Worm (Caenorhabditis elegans): ENCODE data around the gene VM106R.1.

Gene VM106R.1

DNA sequence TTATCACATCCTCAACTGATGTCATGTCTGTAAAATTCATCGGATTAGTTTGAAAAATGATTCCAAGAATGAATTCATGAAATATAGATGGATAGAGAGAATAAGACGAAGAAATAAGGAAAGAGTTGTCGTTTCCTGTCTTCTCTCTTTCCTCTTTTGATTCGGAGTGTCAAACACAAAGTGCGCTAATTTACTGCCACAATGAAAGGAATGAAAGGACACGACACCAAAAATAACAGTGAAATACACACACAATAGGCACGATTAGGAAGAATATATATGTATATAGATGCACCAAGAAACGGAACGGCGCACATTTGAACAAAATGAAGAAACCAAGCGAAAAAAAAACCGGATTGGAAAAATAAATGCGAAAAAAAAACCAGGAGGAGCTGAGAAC lies at the start of gene VM106R.1:
Gene VM106R.1, minus strand, starts transcription at position 101 of the 400 bp plus-strand sequence.
- TF ChIP-seq blmp-1 (tag; optimal IDR thresholded peaks at IDR 0.05) = no peak
- no peak for TF ChIP-seq ceh-43 (GFP tag; optimal IDR thresholded peaks at IDR 0.05)
- TF ChIP-seq sptf-1 (tag; optimal IDR thresholded peaks at IDR 0.05) = no peak
- no peak for TF ChIP-seq ceh-83 (GFP tag; optimal IDR thresholded peaks at IDR 0.05)
- TF ChIP-seq tbx-8 (GFP tag; optimal IDR thresholded peaks at IDR 0.05) = no peak
- TF ChIP-seq cnd-1 (tag; optimal IDR thresholded peaks at IDR 0.05) = no peak
- no peak for TF ChIP-seq nhr-28 (tag; optimal IDR thresholded peaks at IDR 0.05)
- TF ChIP-seq nhr-76 (tag; optimal IDR thresholded peaks at IDR 0.05) = no peak
- no peak for TF ChIP-seq nhr-237 (tag; optimal IDR thresholded peaks at IDR 0.05)
- no peak for TF ChIP-seq unc-120 (tag; optimal IDR thresholded peaks at IDR 0.05; ENCODE audit: poor library complexity, severe bottlenecking)
- no peak for TF ChIP-seq elt-3 (tag; optimal IDR thresholded peaks at IDR 0.05)

DNA sequence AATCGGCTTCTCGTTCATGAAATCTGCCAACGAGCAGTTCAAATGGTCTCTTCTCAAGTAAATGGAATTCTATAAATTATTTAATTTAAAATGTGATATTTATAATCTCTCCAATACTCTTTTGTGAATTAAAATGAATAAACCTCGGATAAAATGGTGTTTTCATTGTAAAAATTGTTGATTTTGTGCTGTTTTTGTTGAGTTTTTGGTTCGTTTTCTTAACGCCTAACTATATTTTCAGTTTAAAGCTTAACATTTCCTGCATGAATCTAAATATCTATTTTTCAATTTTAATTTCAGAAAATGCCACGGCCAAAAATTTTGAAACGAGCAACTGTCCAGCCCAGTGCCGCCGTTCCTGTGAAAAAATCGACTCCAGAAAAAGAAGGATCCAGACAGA lies 44.6 kb upstream of the VM106R.1 start, which contains the start of gene orc-2:
Gene orc-2, plus strand, starts transcription at position 301 of the 400 bp plus-strand sequence.
- TF ChIP-seq unc-62 (GFP tag; optimal IDR thresholded peaks at IDR 0.05) = no peak

DNA sequence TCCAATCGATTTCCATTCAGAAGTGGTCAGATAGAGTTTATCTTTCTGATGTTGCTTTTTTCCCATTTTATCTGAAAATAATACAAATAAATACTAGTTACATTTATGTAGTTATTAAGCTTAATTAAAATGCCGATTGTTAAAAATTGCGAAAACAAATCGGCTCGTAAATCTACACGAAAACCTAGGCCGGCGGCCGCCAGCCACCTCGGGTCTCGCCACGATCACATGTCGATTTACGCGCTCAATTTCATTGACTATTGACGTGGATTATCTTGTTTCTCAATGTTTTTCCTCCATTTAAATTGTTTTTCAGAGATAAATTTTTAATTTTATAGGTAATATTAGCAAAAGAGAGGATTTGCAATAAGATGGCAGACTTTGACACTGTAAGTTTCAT lies 43.6 kb upstream of the VM106R.1 start, which contains the start of the genes cyn-4 and copz-1:
Gene cyn-4, minus strand, starts transcription at position 71 of the 400 bp plus-strand sequence.
Gene copz-1, plus strand, starts transcription at position 339 of the 400 bp plus-strand sequence.
- TF ChIP-seq lin-13 (tag; optimal IDR thresholded peaks at IDR 0.05) (peak; percentile 43), sptf-1 (tag; optimal IDR thresholded peaks at IDR 0.05) (peak; percentile 49), mep-1 (tag; optimal IDR thresholded peaks at IDR 0.05) (peak; percentile 61), tbx-8 (GFP tag; optimal IDR thresholded peaks at IDR 0.05) (no peak), pha-4 (tag; optimal IDR thresholded peaks at IDR 0.05) (peak; percentile 75), ceh-39 (tag; optimal IDR thresholded peaks at IDR 0.05) (peak; percentile 67), nhr-76 (tag; optimal IDR thresholded peaks at IDR 0.05) (no peak), hlh-1 (tag; optimal IDR thresholded peaks at IDR 0.05) (peak; percentile 3), elt-1 (tag; optimal IDR thresholded peaks at IDR 0.05; ENCODE audit: borderline replicate concordance, insufficient read depth) (no peak), mls-2 (tag; optimal IDR thresholded peaks at IDR 0.05) (peak; percentile 41), ztf-11 (tag; optimal IDR thresholded peaks at IDR 0.05) (no peak), nhr-237 (tag; optimal IDR thresholded peaks at IDR 0.05) (peak; percentile 28), nhr-2 (tag; optimal IDR thresholded peaks at IDR 0.05) (peak; percentile 2), ces-1 (GFP tag; optimal IDR thresholded peaks at IDR 0.05) (peak; percentile 81), lsy-2 (tag; optimal IDR thresholded peaks at IDR 0.05) (peak; percentile 78)

DNA sequence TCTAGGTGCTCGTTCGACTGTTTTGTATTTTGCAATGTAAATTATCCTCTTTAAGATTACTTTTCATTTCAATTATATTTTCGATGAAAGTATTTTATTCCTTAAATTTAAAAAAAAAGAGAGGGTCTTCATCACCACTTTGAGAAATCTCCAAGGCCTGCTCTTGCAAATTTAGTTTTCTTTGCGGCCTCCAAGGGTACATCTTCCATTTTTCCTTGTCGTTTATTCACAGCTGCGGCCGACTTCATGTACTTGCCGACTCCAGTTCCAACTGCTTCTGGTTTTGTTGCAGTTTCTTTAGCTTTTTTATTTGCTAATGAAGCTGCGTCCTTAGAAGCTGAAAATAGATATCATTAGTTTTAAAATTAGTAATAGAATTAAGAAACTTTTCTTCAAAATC lies 41.7 kb upstream of the VM106R.1 start:
- TF ChIP-seq ceh-43 (GFP tag; optimal IDR thresholded peaks at IDR 0.05) (no peak), unc-39 (tag; optimal IDR thresholded peaks at IDR 0.05) (no peak), M03D4.4 (tag; optimal IDR thresholded peaks at IDR 0.05) (no peak), nhr-2 (tag; optimal IDR thresholded peaks at IDR 0.05) (no peak), drap-1 (GFP tag; optimal IDR thresholded peaks at IDR 0.05) (no peak)

DNA sequence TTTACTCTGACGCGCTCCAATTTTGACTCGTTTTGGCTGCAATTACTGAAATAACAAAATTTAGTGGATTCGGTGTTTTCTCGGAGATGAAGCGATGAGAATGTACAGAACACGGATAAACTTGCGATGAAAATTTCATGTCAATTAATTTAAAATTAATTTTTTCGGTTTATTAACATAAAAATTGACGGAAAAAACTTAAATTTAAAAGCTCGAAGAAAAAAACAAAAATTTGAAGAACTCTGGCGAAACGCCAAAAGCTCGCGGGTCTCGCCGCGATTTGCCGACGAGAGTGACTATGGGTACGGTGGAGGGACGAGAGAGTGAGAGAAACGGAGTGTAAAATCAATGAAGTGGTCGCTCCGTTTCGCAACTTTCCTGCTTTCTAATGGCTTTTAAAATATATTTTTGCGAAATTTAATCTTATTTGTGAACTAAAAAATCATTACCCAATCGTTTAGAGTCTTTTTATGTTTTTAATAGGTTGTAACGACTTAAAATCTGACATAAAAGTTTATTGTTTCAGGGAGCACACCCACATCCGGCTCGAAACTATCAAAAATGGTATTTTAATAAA lies 39.8 kb upstream of the VM106R.1 start, which contains the start of the genes gmps-1 and cap-2:
Gene gmps-1, minus strand, starts transcription at position 51 of the 577 bp plus-strand sequence.
Gene cap-2, plus strand, starts transcription at position 527 of the 577 bp plus-strand sequence.
- TF ChIP-seq mep-1 (tag; optimal IDR thresholded peaks at IDR 0.05) = peak; percentile 92
- TF ChIP-seq sptf-1 (tag; optimal IDR thresholded peaks at IDR 0.05) = peak; percentile 75
- peak; percentile 31 for TF ChIP-seq drap-1 (GFP tag; optimal IDR thresholded peaks at IDR 0.05)
- TF ChIP-seq nhr-76 (tag; optimal IDR thresholded peaks at IDR 0.05) = no peak
- peak; percentile 86 for TF ChIP-seq nhr-237 (tag; optimal IDR thresholded peaks at IDR 0.05)
- peak; percentile 53 for TF ChIP-seq hlh-1 (tag; optimal IDR thresholded peaks at IDR 0.05)
- TF ChIP-seq unc-120 (tag; optimal IDR thresholded peaks at IDR 0.05; ENCODE audit: poor library complexity, severe bottlenecking) = peak; percentile 22
- peak; percentile 68 for TF ChIP-seq ces-1 (GFP tag; optimal IDR thresholded peaks at IDR 0.05)
- no peak for TF ChIP-seq lin-32 (GFP tag; optimal IDR thresholded peaks at IDR 0.05)
- no peak for TF ChIP-seq nhr-28 (tag; optimal IDR thresholded peaks at IDR 0.05)
- TF ChIP-seq ceh-39 (tag; optimal IDR thresholded peaks at IDR 0.05) = peak; percentile 72
- TF ChIP-seq unc-62 (GFP tag; optimal IDR thresholded peaks at IDR 0.05) = peak; percentile 22
- peak; percentile 15 for TF ChIP-seq ceh-43 (GFP tag; optimal IDR thresholded peaks at IDR 0.05)
- TF ChIP-seq tbx-8 (GFP tag; optimal IDR thresholded peaks at IDR 0.05) = no peak
- no peak for TF ChIP-seq cnd-1 (tag; optimal IDR thresholded peaks at IDR 0.05)
- peak; percentile 84 for TF ChIP-seq lin-13 (tag; optimal IDR thresholded peaks at IDR 0.05)
- TF ChIP-seq elt-1 (tag; optimal IDR thresholded peaks at IDR 0.05; ENCODE audit: borderline replicate concordance, insufficient read depth) = no peak
- TF ChIP-seq blmp-1 (tag; optimal IDR thresholded peaks at IDR 0.05) = no peak
- TF ChIP-seq lsy-2 (tag; optimal IDR thresholded peaks at IDR 0.05) = peak; percentile 100
- TF ChIP-seq mls-2 (tag; optimal IDR thresholded peaks at IDR 0.05) = peak; percentile 51
- TF ChIP-seq nhr-12 (tag; optimal IDR thresholded peaks at IDR 0.05) = no peak
- no peak for TF ChIP-seq ceh-83 (GFP tag; optimal IDR thresholded peaks at IDR 0.05)
- no peak for TF ChIP-seq ztf-11 (tag; optimal IDR thresholded peaks at IDR 0.05)
- TF ChIP-seq unc-39 (tag; optimal IDR thresholded peaks at IDR 0.05) = no peak
- TF ChIP-seq pha-4 (tag; optimal IDR thresholded peaks at IDR 0.05) = peak; percentile 82
- no peak for TF ChIP-seq bed-3 (GFP tag; optimal IDR thresholded peaks at IDR 0.05)
- TF ChIP-seq nhr-2 (tag; optimal IDR thresholded peaks at IDR 0.05) = peak; percentile 37
- peak; percentile 28 for TF ChIP-seq M03D4.4 (tag; optimal IDR thresholded peaks at IDR 0.05)

Measured in whole organism, mixed stage, embryonic.